Fruit fly (Drosophila melanogaster) whole organism, adult: ENCODE results near the gene Tm2.

Experiments used
- CG11617 ChIP-seq: fragments of 200-800 bp; sonication (Bioruptor generic); optimal IDR thresholded peaks from 2 replicates; lab custom pipeline; 2017; ENCODE audit warnings: mild to moderate bottlenecking, missing biosample characterization, missing genetic modification reagents, missing genetic modification characterization
- CG12768 ChIP-seq: fragments of 200-800 bp; sonication (Bioruptor generic); optimal IDR thresholded peaks from 2 replicates; lab custom pipeline; 2017; ENCODE audit warnings: missing biosample characterization, missing genetic modification characterization, mild to moderate bottlenecking, moderate library complexity, missing genetic modification reagents
- CG14711 ChIP-seq: fragments of 200-800 bp; sonication (Bioruptor generic); optimal IDR thresholded peaks from 2 replicates; lab custom pipeline; 2018; ENCODE audit warnings: missing biosample characterization, mild to moderate bottlenecking, missing genetic modification characterization, moderate library complexity
- CG1620 ChIP-seq: fragments of 200-800 bp; sonication (Bioruptor generic); optimal IDR thresholded peaks from 2 replicates; lab custom pipeline; 2016; ENCODE audit warnings: missing biosample characterization, missing genetic modification characterization
- CG5204 ChIP-seq: fragments of 200-800 bp; sonication (Bioruptor generic); optimal IDR thresholded peaks from 2 replicates; lab custom pipeline; 2016; ENCODE audit warnings: missing biosample characterization, missing genetic modification characterization
- CG7101 ChIP-seq: fragments of 200-800 bp; sonication (Bioruptor generic); optimal IDR thresholded peaks from 2 replicates; lab custom pipeline; 2018; ENCODE audit warnings: missing biosample characterization, mild to moderate bottlenecking, missing genetic modification characterization, moderate library complexity
- Clk ChIP-seq: fragments of 200-800 bp; sonication (Bioruptor generic); optimal IDR thresholded peaks from 2 replicates; lab custom pipeline; 2017; ENCODE audit warnings: missing biosample characterization, missing genetic modification characterization
- Hr96 ChIP-seq: fragments of 200-800 bp; sonication (Bioruptor generic); optimal IDR thresholded peaks from 2 replicates; lab custom pipeline; 2016; ENCODE audit warnings: missing biosample characterization, missing genetic modification characterization
- Mnt ChIP-seq: fragments of 200-800 bp; sonication (Bioruptor generic); optimal IDR thresholded peaks from 2 replicates; lab custom pipeline; 2016; ENCODE audit warnings: missing biosample characterization, mild to moderate bottlenecking, missing genetic modification characterization
- cnc ChIP-seq, 2 experiments: fragments of >200 bp; optimal IDR thresholded peaks; 2 replicates each; lab custom pipeline; 2017
- kay ChIP-seq: fragments of 200-800 bp; sonication (Bioruptor generic); peaks from one replicate; lab custom pipeline; 2016; ENCODE audit warnings: missing biosample characterization, missing genetic modification characterization, borderline replicate concordance
- ovo ChIP-seq: fragments of 200-800 bp; sonication (Bioruptor generic); optimal IDR thresholded peaks from 2 replicates; lab custom pipeline; 2016; ENCODE audit warnings: missing biosample characterization, missing genetic modification characterization
- pad ChIP-seq: fragments of 200-800 bp; sonication (Bioruptor generic); optimal IDR thresholded peaks from 3 replicates; lab custom pipeline; 2017; ENCODE audit warnings: missing biosample characterization, missing genetic modification characterization, mild to moderate bottlenecking, moderate library complexity, missing genetic modification reagents

dm6 chr3R:15342432-15342925 lies 32.5 kb downstream of the Tm2 start:
- TF ChIP-seq CG12768: peak; percentile 0
- TF ChIP-seq Clk (GFP tag; lab: Kevin White, UChicago): no peak
- no peak for TF ChIP-seq CG7101 (tag; lab: Kevin White, UChicago)
- no peak for TF ChIP-seq ovo (GFP tag; lab: Kevin White, UChicago)
- no peak for TF ChIP-seq cnc (optimal IDR thresholded peaks at IDR 0.05; lab: Kevin White, UChicago)
- no peak for TF ChIP-seq CG1620 (GFP tag; lab: Kevin White, UChicago)
- TF ChIP-seq CG11617: no peak
- no peak for TF ChIP-seq kay (GFP tag; lab: Kevin White, UChicago)
- TF ChIP-seq Hr96 (GFP tag; lab: Kevin White, UChicago): no peak
- TF ChIP-seq CG5204 (GFP tag; lab: Kevin White, UChicago): no peak
- no peak for TF ChIP-seq pad (GFP tag; lab: Kevin White, UChicago)
- TF ChIP-seq Mnt: no peak
- TF ChIP-seq CG14711 (tag; lab: Kevin White, UChicago): no peak
